Worm (Caenorhabditis elegans): ENCODE data around the gene C28A5.6.
A peak's percentile ranks its signal among the peaks of the same experiment; 100 is the strongest.

Gene C28A5.6

ce11 chrIII:4405986-4406385 is 23.3 kb downstream of the C28A5.6 start, which contains the start of gene rnp-4:
Gene rnp-4 (plus strand): TSS chrIII:4406286.
- no peak for TF ChIP-seq aly-2 (tag; optimal IDR thresholded peaks at IDR 0.05)
- no peak for TF ChIP-seq nhr-77 (tag; optimal IDR thresholded peaks at IDR 0.05)
- no peak for TF ChIP-seq elt-1 (tag; optimal IDR thresholded peaks at IDR 0.05)
- TF ChIP-seq ceh-9 (tag; optimal IDR thresholded peaks at IDR 0.05), result no peak
- no peak for TF ChIP-seq ama-1 (optimal IDR thresholded peaks at IDR 0.05)
- TF ChIP-seq daf-12 (tag; optimal IDR thresholded peaks at IDR 0.05), result no peak
- TF ChIP-seq fos-1 (tag; optimal IDR thresholded peaks at IDR 0.05), result no peak
- no peak for TF ChIP-seq R02D3.7 (tag; optimal IDR thresholded peaks at IDR 0.05)
- TF ChIP-seq eor-1 (tag; optimal IDR thresholded peaks at IDR 0.05), result no peak
- TF ChIP-seq hmg-11 (tag; optimal IDR thresholded peaks at IDR 0.05), result no peak
- no peak for TF ChIP-seq unc-62 (GFP tag; optimal IDR thresholded peaks at IDR 0.05)
- TF ChIP-seq nhr-43 (tag; optimal IDR thresholded peaks at IDR 0.05; ENCODE audit: poor library complexity, severe bottlenecking), result no peak
- TF ChIP-seq sea-2 (GFP tag; optimal IDR thresholded peaks at IDR 0.05), result no peak
- no peak for TF ChIP-seq nhr-23 (tag; optimal IDR thresholded peaks at IDR 0.05)

DNA sequence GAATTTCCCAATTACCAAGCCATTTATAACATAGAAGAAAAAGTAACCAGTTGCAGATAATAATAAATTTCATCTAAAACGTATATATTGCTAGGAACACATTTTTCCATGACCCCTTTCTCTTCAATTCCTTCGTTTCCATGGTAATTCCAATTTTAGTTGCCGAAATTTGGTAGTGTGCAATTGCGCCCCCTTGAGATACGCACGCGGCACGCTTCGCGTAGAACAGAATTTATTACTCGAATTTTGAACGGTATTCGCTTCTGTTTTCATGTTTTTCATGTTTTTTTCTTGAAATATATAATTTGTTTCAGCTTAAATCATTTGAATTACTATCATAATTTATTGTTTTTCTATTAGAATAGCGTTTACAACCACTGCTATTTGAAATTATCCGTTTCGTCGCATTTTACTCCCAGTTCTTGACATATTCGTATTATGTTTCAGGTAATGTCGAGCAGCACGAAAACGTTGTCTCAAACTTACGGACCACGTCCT is 24.9 kb downstream of the C28A5.6 start, which contains the start of the genes R07E5.17 and snfc-5:
Gene R07E5.17 (minus strand): TSS at position 98 of the 498 bp plus-strand sequence.
Gene snfc-5 (plus strand): TSS at position 448 of the 498 bp plus-strand sequence.
- TF ChIP-seq elt-2 (tag; optimal IDR thresholded peaks at IDR 0.05), result peak; percentile 12
- TF ChIP-seq unc-62 (GFP tag; optimal IDR thresholded peaks at IDR 0.05), result no peak
- TF ChIP-seq egl-27 (tag; optimal IDR thresholded peaks at IDR 0.05), result no peak
- TF ChIP-seq nhr-77 (tag; optimal IDR thresholded peaks at IDR 0.05), result no peak
- no peak for TF ChIP-seq fos-1 (tag; optimal IDR thresholded peaks at IDR 0.05)
- TF ChIP-seq R02D3.7 (tag; optimal IDR thresholded peaks at IDR 0.05), result no peak
- TF ChIP-seq hmg-11 (tag; optimal IDR thresholded peaks at IDR 0.05), result no peak
- no peak for TF ChIP-seq nhr-11 (tag; optimal IDR thresholded peaks at IDR 0.05)
- TF ChIP-seq ceh-28 (tag; optimal IDR thresholded peaks at IDR 0.05), result no peak
- peak; percentile 60 for TF ChIP-seq nfya-1 (tag; optimal IDR thresholded peaks at IDR 0.05; ENCODE audit: insufficient read depth)
- TF ChIP-seq snpc-4 (tag; optimal IDR thresholded peaks at IDR 0.05), result peak; percentile 2
- no peak for TF ChIP-seq sea-2 (GFP tag; optimal IDR thresholded peaks at IDR 0.05)
- no peak for TF ChIP-seq pqm-1 (tag; optimal IDR thresholded peaks at IDR 0.05)
- no peak for TF ChIP-seq ceh-9 (tag; optimal IDR thresholded peaks at IDR 0.05)
- no peak for TF ChIP-seq ceh-16 (tag; optimal IDR thresholded peaks at IDR 0.05)
- TF ChIP-seq egl-5 (tag; optimal IDR thresholded peaks at IDR 0.05), result no peak
- TF ChIP-seq skn-1 (tag; optimal IDR thresholded peaks at IDR 0.05), result no peak
- TF ChIP-seq fkh-2 (tag; optimal IDR thresholded peaks at IDR 0.05), result no peak
- no peak for TF ChIP-seq nhr-76 (tag; optimal IDR thresholded peaks at IDR 0.05)
- TF ChIP-seq nhr-23 (tag; optimal IDR thresholded peaks at IDR 0.05), result peak; percentile 31
- TF ChIP-seq ceh-82 (tag; optimal IDR thresholded peaks at IDR 0.05), result no peak
- no peak for TF ChIP-seq fkh-10 (GFP tag; optimal IDR thresholded peaks at IDR 0.05)
- no peak for TF ChIP-seq ztf-11 (tag; optimal IDR thresholded peaks at IDR 0.05)
- TF ChIP-seq ZK546.5 (tag; optimal IDR thresholded peaks at IDR 0.05), result no peak
- no peak for TF ChIP-seq tbx-2 (tag; optimal IDR thresholded peaks at IDR 0.05)
- TF ChIP-seq ama-1 (optimal IDR thresholded peaks at IDR 0.05), result no peak
- no peak for TF ChIP-seq elt-1 (tag; optimal IDR thresholded peaks at IDR 0.05)
- no peak for TF ChIP-seq aly-2 (tag; optimal IDR thresholded peaks at IDR 0.05)
- TF ChIP-seq nhr-25 (tag; optimal IDR thresholded peaks at IDR 0.05), result peak; percentile 9
- TF ChIP-seq jun-1 (tag; optimal IDR thresholded peaks at IDR 0.05), result no peak
- no peak for TF ChIP-seq pha-4 (tag; optimal IDR thresholded peaks at IDR 0.05)
- TF ChIP-seq mdl-1 (tag; optimal IDR thresholded peaks at IDR 0.05), result no peak
- peak; percentile 23 for TF ChIP-seq lin-39 (tag; optimal IDR thresholded peaks at IDR 0.05)
- TF ChIP-seq elt-3 (tag; optimal IDR thresholded peaks at IDR 0.05), result no peak
- TF ChIP-seq ztf-4 (tag; optimal IDR thresholded peaks at IDR 0.05), result no peak
- TF ChIP-seq mml-1 (tag; optimal IDR thresholded peaks at IDR 0.05), result no peak
- no peak for TF ChIP-seq eor-1 (tag; optimal IDR thresholded peaks at IDR 0.05)
- TF ChIP-seq lin-15B (tag; optimal IDR thresholded peaks at IDR 0.05), result peak; percentile 77
- TF ChIP-seq zag-1 (tag; optimal IDR thresholded peaks at IDR 0.05), result no peak
- no peak for TF ChIP-seq daf-12 (tag; optimal IDR thresholded peaks at IDR 0.05)
- no peak for TF ChIP-seq nhr-43 (tag; optimal IDR thresholded peaks at IDR 0.05; ENCODE audit: poor library complexity, severe bottlenecking)
- TF ChIP-seq unc-39 (tag; optimal IDR thresholded peaks at IDR 0.05), result no peak
- no peak for TF ChIP-seq lsy-12 (tag; optimal IDR thresholded peaks at IDR 0.05)
- TF ChIP-seq nhr-28 (tag; optimal IDR thresholded peaks at IDR 0.05), result no peak
- TF ChIP-seq nhr-67 (tag; optimal IDR thresholded peaks at IDR 0.05), result no peak
- TF ChIP-seq nhr-237 (tag; optimal IDR thresholded peaks at IDR 0.05), result no peak
- no peak for TF ChIP-seq nhr-12 (tag; optimal IDR thresholded peaks at IDR 0.05)
